Fruit fly (Drosophila melanogaster) whole organism, embryonic: Measurements from ENCODE around the gene Atg2.

Experiments used
- BEAF-32 ChIP-seq: fragments of 200-800 bp; sonication (Bioruptor generic); optimal IDR thresholded peaks from 3 replicates; lab custom pipeline; 2017; ENCODE audit warnings: missing biosample characterization, missing genetic modification characterization, mild to moderate bottlenecking, moderate library complexity, missing genetic modification reagents
- CG12236 ChIP-seq: fragments of 200-800 bp; sonication (Bioruptor generic); optimal IDR thresholded peaks from 2 replicates; lab custom pipeline; 2016; ENCODE audit warnings: missing biosample characterization, missing genetic modification characterization
- CG12942 ChIP-seq: fragments of 200-800 bp; sonication (Bioruptor generic); optimal IDR thresholded peaks from 3 replicates; lab custom pipeline; 2016; ENCODE audit warnings: missing biosample characterization, missing genetic modification characterization
- CG13624 ChIP-seq: fragments of 200-800 bp; sonication (Bioruptor generic); optimal IDR thresholded peaks from 2 replicates; lab custom pipeline; 2016; ENCODE audit warnings: missing biosample characterization, missing genetic modification characterization
- CG15514 ChIP-seq: fragments of 200-800 bp; sonication (Bioruptor generic); optimal IDR thresholded peaks from 3 replicates; lab custom pipeline; 2017; ENCODE audit warnings: missing biosample characterization, missing genetic modification characterization, mild to moderate bottlenecking, moderate library complexity, missing genetic modification reagents
- CG16813 ChIP-seq: fragments of 200-800 bp; sonication (Bioruptor generic); IDR thresholded peaks from 3 replicates; pipeline ENCODE4 v1.3.6; 2022; ENCODE audit warnings: missing biosample characterization, missing genetic modification characterization; ENCODE audit not compliant: partially characterized antibody
- CG17802 ChIP-seq: fragments of 200-800 bp; sonication (Bioruptor generic); optimal IDR thresholded peaks from 2 replicates; lab custom pipeline; 2018; ENCODE audit warnings: missing biosample characterization, mild to moderate bottlenecking, missing genetic modification characterization, moderate library complexity
- CG1832 ChIP-seq: fragments of 200-800 bp; sonication (Bioruptor generic); optimal IDR thresholded peaks from 2 replicates; lab custom pipeline; 2017; ENCODE audit warnings: missing biosample characterization, mild to moderate bottlenecking, missing genetic modification characterization, inconsistent platforms
- CG2199 ChIP-seq: fragments of 200-800 bp; sonication (Bioruptor generic); IDR thresholded peaks from 3 replicates; pipeline ENCODE4 v1.3.6; 2022; ENCODE audit warnings: missing biosample characterization, missing genetic modification characterization
- CG3065 ChIP-seq: fragments of 200-800 bp; sonication (Bioruptor generic); optimal IDR thresholded peaks from 2 replicates; lab custom pipeline; 2016; ENCODE audit warnings: missing biosample characterization, missing genetic modification characterization
- CG31224 ChIP-seq: fragments of 200-800 bp; sonication (Bioruptor generic); IDR thresholded peaks from 2 replicates; pipeline ENCODE4 v1.3.6; 2022; ENCODE audit warnings: missing biosample characterization, missing genetic modification characterization
- CG3847 ChIP-seq: fragments of 200-800 bp; sonication (Bioruptor generic); IDR thresholded peaks from 2 replicates; pipeline ENCODE4 v1.3.6; 2022; ENCODE audit warnings: missing biosample characterization, missing genetic modification characterization
- CG4820 ChIP-seq: fragments of 200-800 bp; sonication (Bioruptor generic); optimal IDR thresholded peaks from 3 replicates; lab custom pipeline; 2016; ENCODE audit warnings: missing biosample characterization, missing genetic modification characterization
- CG5245 ChIP-seq: fragments of 200-800 bp; sonication (Bioruptor generic); optimal IDR thresholded peaks from 3 replicates; lab custom pipeline; 2016; ENCODE audit warnings: missing biosample characterization, missing genetic modification characterization
- CG6765 ChIP-seq: fragments of 200-800 bp; sonication (Bioruptor generic); optimal IDR thresholded peaks from 3 replicates; lab custom pipeline; 2017; ENCODE audit warnings: missing biosample characterization, mild to moderate bottlenecking, missing genetic modification characterization
- CG7745 ChIP-seq: fragments of 200-800 bp; sonication (Bioruptor generic); optimal IDR thresholded peaks from 2 replicates; lab custom pipeline; 2018; ENCODE audit warnings: missing biosample characterization, mild to moderate bottlenecking, missing genetic modification characterization, moderate library complexity
- CG7928 ChIP-seq: fragments of 200-800 bp; sonication (Bioruptor generic); optimal IDR thresholded peaks from 2 replicates; lab custom pipeline; 2017; ENCODE audit warnings: missing biosample characterization, mild to moderate bottlenecking, missing genetic modification characterization
- CG7963 ChIP-seq: fragments of 200-800 bp; sonication (Bioruptor generic); IDR thresholded peaks from 3 replicates; pipeline ENCODE4 v1.3.6; 2022; ENCODE audit warnings: missing biosample characterization, missing genetic modification characterization; ENCODE audit not compliant: partially characterized antibody
- Dip2 ChIP-seq: fragments of 200-800 bp; sonication (Bioruptor generic); IDR thresholded peaks from 2 replicates; pipeline ENCODE4 v1.3.6; 2022; ENCODE audit warnings: missing biosample characterization, missing genetic modification characterization
- Dref ChIP-seq: fragments of 200-800 bp; sonication (Bioruptor generic); IDR thresholded peaks from 2 replicates; pipeline ENCODE4 v1.3.6; 2022; ENCODE audit warnings: missing biosample characterization, missing genetic modification characterization
- Drgx ChIP-seq: fragments of 200-800 bp; sonication (Bioruptor generic); IDR thresholded peaks from 2 replicates; pipeline ENCODE4 v1.3.6; 2022; ENCODE audit warnings: missing biosample characterization, missing genetic modification characterization
- Fer3 ChIP-seq: fragments of 200-800 bp; sonication (Bioruptor generic); optimal IDR thresholded peaks from 2 replicates; lab custom pipeline; 2018; ENCODE audit warnings: missing biosample characterization, mild to moderate bottlenecking, missing genetic modification characterization, moderate library complexity
- HLHmδ ChIP-seq: fragments of 200-800 bp; sonication (Bioruptor generic); optimal IDR thresholded peaks from 2 replicates; lab custom pipeline; 2018; ENCODE audit warnings: missing biosample characterization, mild to moderate bottlenecking, missing genetic modification characterization, moderate library complexity
- Hmr ChIP-seq: fragments of 200-800 bp; sonication (Bioruptor generic); optimal IDR thresholded peaks from 3 replicates; lab custom pipeline; 2017; ENCODE audit warnings: mild to moderate bottlenecking, missing biosample characterization, missing genetic modification reagents, missing genetic modification characterization
- Mad ChIP-seq: fragments of 200-800 bp; sonication (Bioruptor generic); optimal IDR thresholded peaks from 2 replicates; lab custom pipeline; 2016; ENCODE audit warnings: missing biosample characterization, missing genetic modification characterization
- Rfx ChIP-seq: fragments of 200-800 bp; sonication (Bioruptor generic); IDR thresholded peaks from 2 replicates; pipeline ENCODE4 v1.3.6; 2022; ENCODE audit warnings: missing biosample characterization, missing genetic modification characterization
- Tbp ChIP-seq: fragments of >200 bp; optimal IDR thresholded peaks from 2 replicates; lab custom pipeline; 2018; ENCODE audit warnings: missing biosample characterization, missing genetic modification characterization
- Xbp1 ChIP-seq: fragments of 200-800 bp; sonication (Bioruptor generic); optimal IDR thresholded peaks from 3 replicates; lab custom pipeline; 2016; ENCODE audit warnings: missing biosample characterization, mild to moderate bottlenecking, missing genetic modification characterization
- ash1 ChIP-seq: fragments of 200-800 bp; sonication (Bioruptor generic); optimal IDR thresholded peaks from 2 replicates; lab custom pipeline; 2018; ENCODE audit warnings: missing biosample characterization, mild to moderate bottlenecking, missing genetic modification characterization
- cg ChIP-seq: fragments of 200-800 bp; sonication (Bioruptor generic); optimal IDR thresholded peaks from 3 replicates; lab custom pipeline; 2019; ENCODE audit warnings: missing biosample characterization, mild to moderate bottlenecking, missing genetic modification characterization, moderate library complexity
- danr ChIP-seq: fragments of 200-800 bp; sonication (Bioruptor generic); IDR thresholded peaks from 2 replicates; pipeline ENCODE4 v1.3.6; 2022; ENCODE audit warnings: missing biosample characterization, missing genetic modification characterization
- eyg ChIP-seq: fragments of 200-800 bp; sonication (Bioruptor generic); optimal IDR thresholded peaks from 3 replicates; lab custom pipeline; 2016; ENCODE audit warnings: missing biosample characterization, missing genetic modification characterization
- hbn ChIP-seq: fragments of 200-800 bp; sonication (Bioruptor generic); IDR thresholded peaks from 2 replicates; pipeline ENCODE4 v1.3.6; 2022; ENCODE audit warnings: missing biosample characterization, missing genetic modification characterization; ENCODE audit not compliant: partially characterized antibody
- jumu ChIP-seq: fragments of 200-800 bp; sonication (Bioruptor generic); optimal IDR thresholded peaks from 3 replicates; lab custom pipeline; 2016; ENCODE audit warnings: missing biosample characterization, missing genetic modification characterization
- kni ChIP-seq: fragments of 200-800 bp; sonication (Bioruptor generic); optimal IDR thresholded peaks from 3 replicates; lab custom pipeline; 2017; ENCODE audit warnings: mild to moderate bottlenecking, missing biosample characterization, missing genetic modification reagents, missing genetic modification characterization
- lbe ChIP-seq: fragments of 200-800 bp; sonication (Bioruptor generic); optimal IDR thresholded peaks from 2 replicates; lab custom pipeline; 2016; ENCODE audit warnings: missing biosample characterization, mild to moderate bottlenecking, missing genetic modification characterization
- lov ChIP-seq, 2 experiments: fragments of 200-800 bp in 1 of 2; fragments of >200 bp in 1 of 2; sonication (Bioruptor generic) in 1 of 2; IDR thresholded peaks in 1 of 2; optimal IDR thresholded peaks in 1 of 2; 2 replicates in 1 of 2; 3 replicates in 1 of 2; pipeline versions ENCODE4 v1.3.6 to Lab custom; 2017 to 2022; ENCODE audit warnings: missing biosample characterization in 1 of 2, missing genetic modification characterization in 1 of 2
- luna ChIP-seq: fragments of 200-800 bp; sonication (Bioruptor generic); optimal IDR thresholded peaks from 2 replicates; lab custom pipeline; 2016; ENCODE audit warnings: missing biosample characterization, missing genetic modification characterization
- mirr ChIP-seq: fragments of 200-800 bp; sonication (Bioruptor generic); optimal IDR thresholded peaks from 3 replicates; lab custom pipeline; 2018; ENCODE audit warnings: missing biosample characterization, mild to moderate bottlenecking, missing genetic modification characterization
- onecut ChIP-seq: fragments of 200-800 bp; sonication (Bioruptor generic); IDR thresholded peaks from 2 replicates; pipeline ENCODE4 v1.3.6; 2022; ENCODE audit warnings: missing biosample characterization, missing genetic modification characterization
- otp ChIP-seq: fragments of 200-800 bp; sonication (Bioruptor generic); IDR thresholded peaks from 3 replicates; pipeline ENCODE4, ENCODE4 v1.3.6; 2022; ENCODE audit warnings: missing biosample characterization, missing genetic modification characterization
- pzg ChIP-seq: fragments of 200-800 bp; sonication (Bioruptor generic); optimal IDR thresholded peaks from 3 replicates; lab custom pipeline; 2018; ENCODE audit warnings: missing biosample characterization, mild to moderate bottlenecking, missing genetic modification characterization, moderate library complexity
- ro ChIP-seq: fragments of 200-800 bp; sonication (Bioruptor generic); IDR thresholded peaks from 2 replicates; pipeline ENCODE4 v1.3.6; 2022; ENCODE audit warnings: missing biosample characterization, missing genetic modification characterization
- row ChIP-seq: fragments of 200-800 bp; sonication (Bioruptor generic); IDR thresholded peaks from 3 replicates; pipeline ENCODE4 v1.3.6; 2022; ENCODE audit warnings: missing biosample characterization, missing genetic modification characterization
- sisA ChIP-seq: fragments of 200-800 bp; sonication (Bioruptor generic); IDR thresholded peaks from 2 replicates; pipeline ENCODE4 v1.3.6; 2022; ENCODE audit warnings: missing biosample characterization, missing genetic modification characterization
- sna ChIP-seq: fragments of 200-800 bp; sonication (Bioruptor generic); IDR thresholded peaks from 2 replicates; pipeline ENCODE4 v1.3.6; 2022; ENCODE audit warnings: missing biosample characterization, missing genetic modification characterization; ENCODE audit not compliant: partially characterized antibody
- tin ChIP-seq: fragments of 200-800 bp; sonication (Bioruptor generic); optimal IDR thresholded peaks from 3 replicates; lab custom pipeline; 2016; ENCODE audit warnings: missing biosample characterization, missing genetic modification characterization
- ttk ChIP-seq: fragments of 200-800 bp; sonication (Bioruptor generic); IDR thresholded peaks from 2 replicates; pipeline ENCODE4 v2.1.2; 2022; ENCODE audit warnings: missing biosample characterization, missing genetic modification characterization
- zfh1 ChIP-seq: fragments of 200-800 bp; sonication (Bioruptor generic); IDR thresholded peaks from 3 replicates; pipeline ENCODE4 v1.3.6; 2022; ENCODE audit warnings: missing biosample characterization, missing genetic modification characterization
- zfh2 ChIP-seq: fragments of 200-800 bp; sonication (Bioruptor generic); optimal IDR thresholded peaks from 2 replicates; lab custom pipeline; 2016; ENCODE audit warnings: missing biosample characterization, missing genetic modification characterization

Gene Atg2

dm6 chr3L:2781991-2782677, 8.0 kb downstream of the Atg2 start, which contains the start of gene Pgant6 (continued):
- no peak for TF ChIP-seq BEAF-32 (GFP tag; lab: Kevin White, UChicago)
- peak; percentile 57 for TF ChIP-seq pzg (GFP tag; lab: Kevin White, UChicago)
- no peak for TF ChIP-seq Dip2
- TF ChIP-seq zfh1, result 0 out of 3 replicates have a peak, but pooled peaks have one; percentile 22
- TF ChIP-seq lbe, result no peak
- no peak for TF ChIP-seq CG12942 (GFP tag; lab: Kevin White, UChicago)
- no peak for TF ChIP-seq lov (optimal IDR thresholded peaks at IDR 0.05; lab: Kevin White, UChicago)
- no peak for TF ChIP-seq lov (GFP tag; IDR thresholded peaks at IDR 0.05; lab: Robert Waterston, UW)
- no peak for TF ChIP-seq Fer3 (tag; lab: Kevin White, UChicago)
- TF ChIP-seq Dref (GFP tag; lab: Robert Waterston, UW), result no peak
- TF ChIP-seq HLHmδ (GFP tag; lab: Kevin White, UChicago), result no peak
- TF ChIP-seq Tbp (GFP tag; lab: Kevin White, UChicago), result no peak
- TF ChIP-seq zfh2, result peak; percentile 19
- no peak for TF ChIP-seq CG5245
- TF ChIP-seq mirr (GFP tag; lab: Kevin White, UChicago), result peak; percentile 24
- TF ChIP-seq CG2199 (GFP tag; lab: Robert Waterston, UW), result no peak
- no peak for TF ChIP-seq Mad
- TF ChIP-seq jumu, result no peak
- TF ChIP-seq Hmr (GFP tag; lab: Kevin White, UChicago), result no peak
- TF ChIP-seq CG3065 (GFP tag; lab: Kevin White, UChicago), result no peak
- TF ChIP-seq sisA (GFP tag; lab: Robert Waterston, UW), result 0 out of 2 replicates have a peak, but pooled peaks have one; percentile 7
- TF ChIP-seq CG7928 (GFP tag; lab: Kevin White, UChicago), result no peak
- TF ChIP-seq row (GFP tag; lab: Robert Waterston, UW), result peak; percentile 68
- TF ChIP-seq luna (GFP tag; lab: Kevin White, UChicago), result no peak
- TF ChIP-seq onecut, result no peak
- no peak for TF ChIP-seq CG12236
- no peak for TF ChIP-seq CG17802
- TF ChIP-seq Rfx (GFP tag; lab: Robert Waterston, UW), result peak; percentile 48; the same call in 1 of the 2 replicates
- TF ChIP-seq danr (GFP tag; lab: Robert Waterston, UW), result no peak
- TF ChIP-seq CG15514 (GFP tag; lab: Kevin White, UChicago), result peak; percentile 6
- TF ChIP-seq CG13624, result no peak
- TF ChIP-seq CG7963 (GFP tag; lab: Robert Waterston, UW), result no peak
- no peak for TF ChIP-seq sna
- TF ChIP-seq CG31224 (GFP tag; lab: Robert Waterston, UW), result no peak
- no peak for TF ChIP-seq Drgx (GFP tag; lab: Robert Waterston, UW)
- TF ChIP-seq tin (GFP tag; lab: Kevin White, UChicago), result peak; percentile 5
- TF ChIP-seq CG16813, result no peak
- no peak for TF ChIP-seq otp
- no peak for TF ChIP-seq CG7745 (tag; lab: Kevin White, UChicago)
- TF ChIP-seq hbn (GFP tag; lab: Robert Waterston, UW), result no peak
- no peak for TF ChIP-seq ro (GFP tag; lab: Robert Waterston, UW)
- TF ChIP-seq CG4820 (GFP tag; lab: Kevin White, UChicago), result no peak
- peak; percentile 19 for TF ChIP-seq Xbp1 (GFP tag; lab: Kevin White, UChicago)
- no peak for TF ChIP-seq kni (GFP tag; lab: Kevin White, UChicago)
- no peak for TF ChIP-seq eyg (GFP tag; lab: Kevin White, UChicago)
- TF ChIP-seq ttk, result no peak
- no peak for TF ChIP-seq CG6765
- no peak for TF ChIP-seq ash1 (GFP tag; lab: Kevin White, UChicago)
- no peak for TF ChIP-seq CG3847
- no peak for TF ChIP-seq cg (GFP tag; lab: Kevin White, UChicago)
- TF ChIP-seq CG1832 (GFP tag; lab: Kevin White, UChicago), result no peak
